Worm (Caenorhabditis elegans): Measurements from ENCODE around the gene Y39F10C.1.

The Y39F10C.1 gene

DNA sequence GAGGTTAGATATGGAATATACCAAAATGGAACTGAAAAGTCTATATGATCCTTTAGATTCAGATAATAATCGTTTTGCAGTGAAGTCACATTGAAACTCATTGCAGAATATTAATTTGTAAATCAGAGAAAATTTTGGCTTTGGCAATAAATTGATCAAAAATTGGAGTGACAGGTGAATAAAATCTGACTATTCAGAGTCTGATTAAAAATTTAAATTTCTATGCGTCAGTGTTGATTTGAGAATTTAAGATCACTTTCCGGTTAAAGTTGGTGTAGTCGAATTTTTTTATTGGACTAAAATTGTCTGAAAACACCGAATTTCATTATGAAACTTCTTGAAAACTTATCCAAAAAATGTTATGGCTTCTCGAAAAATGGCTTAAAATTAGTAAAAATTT, 13.7 kb upstream of the Y39F10C.1 start, which contains the start of gene sri-45:
TSS of gene sri-45 (minus strand) at position 101 of the 400 bp plus-strand sequence.
- no peak for TF ChIP-seq C06A6.2 (GFP tag; conservative IDR thresholded peaks at IDR 0.05)
- no peak for TF ChIP-seq ZK185.1 (tag; optimal IDR thresholded peaks at IDR 0.05; ENCODE audit: poor library complexity, severe bottlenecking)
- no peak for TF ChIP-seq unc-62 (GFP tag; optimal IDR thresholded peaks at IDR 0.05)
- no peak for TF ChIP-seq ceh-100 (GFP tag; IDR thresholded peaks at IDR 0.05)
- TF ChIP-seq zim-3 (tag; optimal IDR thresholded peaks at IDR 0.05): no peak
- no peak for TF ChIP-seq F22D6.2 (tag; optimal IDR thresholded peaks at IDR 0.05)
- no peak for TF ChIP-seq attf-5 (GFP tag; optimal IDR thresholded peaks at IDR 0.05)
- TF ChIP-seq nhr-80 (tag; optimal IDR thresholded peaks at IDR 0.05): no peak
- TF ChIP-seq hlh-26 (GFP tag; conservative IDR thresholded peaks at IDR 0.05): no peak
- no peak for TF ChIP-seq nhr-90 (tag; optimal IDR thresholded peaks at IDR 0.05)

DNA sequence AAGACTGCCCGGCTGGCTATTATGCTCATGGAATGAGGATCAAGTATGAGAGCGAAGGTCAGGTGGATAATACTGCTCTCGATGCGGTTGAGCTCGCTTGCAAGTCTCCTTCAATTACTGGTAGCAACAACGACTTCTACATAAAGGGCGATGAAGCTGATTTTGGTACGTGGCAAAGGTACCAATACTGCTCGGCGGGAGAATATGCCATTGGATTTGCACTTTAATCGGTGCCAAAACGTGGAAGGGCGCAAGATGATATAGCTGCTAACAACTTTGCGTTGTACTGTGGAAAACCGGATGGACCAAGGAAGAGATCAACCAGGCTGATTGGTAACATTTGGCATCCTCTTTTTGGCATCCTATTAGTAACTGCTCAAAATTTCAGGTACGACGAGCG, 7.5 kb upstream of the Y39F10C.1 start:
- no peak for TF ChIP-seq C06A6.2 (GFP tag; conservative IDR thresholded peaks at IDR 0.05)
- no peak for TF ChIP-seq ekl-4 (GFP tag; IDR thresholded peaks at IDR 0.05)
- TF ChIP-seq bed-2 (GFP tag; IDR thresholded peaks at IDR 0.05): no peak
- no peak for TF ChIP-seq hmg-1.2 (GFP tag; IDR thresholded peaks at IDR 0.05)
- TF ChIP-seq aptf-3 (GFP tag; IDR thresholded peaks at IDR 0.05): no peak
- no peak for TF ChIP-seq K12H6.12 (tag; optimal IDR thresholded peaks at IDR 0.05)

DNA sequence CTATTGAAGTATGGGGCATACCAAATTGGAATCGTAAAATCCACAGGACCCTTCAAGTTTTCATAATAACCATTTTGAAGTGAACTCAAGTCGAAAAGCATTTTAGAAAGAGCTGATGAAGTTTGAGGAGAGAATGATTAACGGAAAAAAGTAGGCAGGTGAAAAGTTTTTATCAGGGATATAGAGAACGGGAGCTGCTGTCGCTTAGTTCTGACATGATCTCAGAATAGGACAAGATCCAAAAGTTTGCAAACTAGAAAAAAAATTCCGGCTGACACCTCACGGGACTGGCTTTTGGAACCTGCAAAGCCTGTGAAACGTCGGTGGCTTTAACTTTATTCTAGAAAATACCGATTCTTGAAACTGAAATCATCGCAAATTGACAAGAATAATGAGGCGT, 4.4 kb upstream of the Y39F10C.1 start, which contains the start of gene sri-46:
TSS of gene sri-46 (minus strand) at position 101 of the 400 bp plus-strand sequence.
- no peak for TF ChIP-seq akir-1 (GFP tag; optimal IDR thresholded peaks at IDR 0.05)
- no peak for TF ChIP-seq T26A5.8 (tag; optimal IDR thresholded peaks at IDR 0.05)

DNA sequence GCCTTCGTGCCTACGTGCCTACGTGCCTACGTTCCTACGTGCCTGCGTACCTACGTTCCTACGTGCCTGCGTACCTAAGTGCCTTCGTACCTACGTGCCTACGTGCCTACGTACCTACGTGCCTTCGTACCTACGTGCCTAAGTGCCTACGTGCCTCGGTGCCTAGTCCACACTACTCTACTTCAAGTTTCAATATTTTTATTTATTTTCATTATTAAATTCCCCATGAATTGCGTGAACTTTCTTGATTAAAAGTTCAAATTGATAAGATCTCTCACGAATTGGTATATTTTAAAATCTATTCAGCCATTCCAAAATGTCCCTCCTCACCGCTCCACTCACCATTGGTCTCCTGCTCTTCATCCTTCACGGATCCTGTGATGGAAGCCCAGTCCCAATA, 1.3 kb upstream of the Y39F10C.1 start, which contains the start of gene Y39F10C.3:
TSS of gene Y39F10C.3 (plus strand) at position 301 of the 400 bp plus-strand sequence.
- TF ChIP-seq madf-3 (GFP tag; IDR thresholded peaks at IDR 0.05) (no peak), Y56A3A.18 (GFP tag; IDR thresholded peaks at IDR 0.05) (no peak), egl-44 (GFP tag; IDR thresholded peaks at IDR 0.05) (no peak), xnd-1 (tag; optimal IDR thresholded peaks at IDR 0.05) (no peak), repo-1 (tag; optimal IDR thresholded peaks at IDR 0.05) (no peak), attf-5 (GFP tag; optimal IDR thresholded peaks at IDR 0.05) (no peak), ztf-3 (GFP tag; optimal IDR thresholded peaks at IDR 0.05) (no peak), mxl-1 (tag; optimal IDR thresholded peaks at IDR 0.05) (no peak), Y95B8A.8 (GFP tag; IDR thresholded peaks at IDR 0.05) (no peak), cebp-1 (GFP tag; IDR thresholded peaks at IDR 0.05) (no peak), cebp-1 (tag; optimal IDR thresholded peaks at IDR 0.05) (no peak), attf-3 (GFP tag; conservative IDR thresholded peaks at IDR 0.05) (no peak), dpl-1 (GFP tag; optimal IDR thresholded peaks at IDR 0.05) (no peak), nfyb-1 (GFP tag; IDR thresholded peaks at IDR 0.05) (no peak)

DNA sequence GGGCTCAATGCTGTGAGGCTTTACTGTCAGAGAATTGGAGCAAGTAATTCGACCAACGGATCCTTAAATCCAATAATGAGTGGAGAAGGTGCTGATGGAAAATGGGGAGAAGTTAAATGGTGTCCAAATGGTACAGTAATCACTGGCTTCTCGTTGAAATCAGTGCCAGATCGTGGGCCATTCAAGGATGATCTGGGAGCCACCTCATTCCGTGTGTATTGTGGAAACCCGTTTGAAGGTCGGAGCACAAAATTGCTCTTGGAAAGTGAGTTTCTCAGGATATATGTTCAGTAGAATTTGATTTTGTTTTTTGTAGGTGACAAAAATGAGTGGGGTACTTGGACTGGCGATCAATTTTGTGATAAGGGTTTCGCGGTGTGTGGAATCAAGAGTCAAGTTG, 419 bp downstream of the Y39F10C.1 start:
- no peak for TF ChIP-seq egl-44 (GFP tag; IDR thresholded peaks at IDR 0.05)
- no peak for TF ChIP-seq fkh-3 (tag; optimal IDR thresholded peaks at IDR 0.05)
- no peak for TF ChIP-seq mcd-1 (GFP tag; IDR thresholded peaks at IDR 0.05)
- TF ChIP-seq bed-2 (GFP tag; IDR thresholded peaks at IDR 0.05): no peak
- no peak for TF ChIP-seq ekl-4 (GFP tag; IDR thresholded peaks at IDR 0.05)
- TF ChIP-seq madf-10 (tag; optimal IDR thresholded peaks at IDR 0.05): no peak
- no peak for TF ChIP-seq ceh-100 (GFP tag; IDR thresholded peaks at IDR 0.05)
- TF ChIP-seq T07F8.4 (tag; optimal IDR thresholded peaks at IDR 0.05): no peak
- no peak for TF ChIP-seq Y53G8AR.9 (GFP tag; conservative IDR thresholded peaks at IDR 0.05)
- TF ChIP-seq egrh-3 (GFP tag; IDR thresholded peaks at IDR 0.05): no peak
- TF ChIP-seq nhr-120 (GFP tag; IDR thresholded peaks at IDR 0.05): no peak
